Fruit fly (Drosophila melanogaster) whole organism, embryonic: ENCODE measurements around the gene Cpr76Bc.
A peak's percentile ranks its signal among the peaks of the same experiment; 100 is the strongest.

Source experiments
- BEAF-32 ChIP-seq: fragments of 200-800 bp; sonication (Bioruptor generic); optimal IDR thresholded peaks from 3 replicates; lab custom pipeline; 2017; ENCODE audit warnings: missing biosample characterization, missing genetic modification characterization, mild to moderate bottlenecking, moderate library complexity, missing genetic modification reagents
- CG10274 ChIP-seq: fragments of 200-800 bp; sonication (Bioruptor generic); optimal IDR thresholded peaks from 3 replicates; lab custom pipeline; 2017; ENCODE audit warnings: missing biosample characterization, mild to moderate bottlenecking, missing genetic modification characterization
- CG10366 ChIP-seq: fragments of 200-800 bp; sonication (Bioruptor generic); IDR thresholded peaks from 2 replicates; pipeline ENCODE4 v1.3.6; 2022; ENCODE audit warnings: missing biosample characterization, missing genetic modification characterization
- CG10959 ChIP-seq: fragments of 200-800 bp; sonication (Bioruptor generic); IDR thresholded peaks from 2 replicates; pipeline ENCODE4 v1.3.6; 2022; ENCODE audit warnings: missing biosample characterization, missing genetic modification characterization
- CG11504 ChIP-seq: fragments of 200-800 bp; sonication (Bioruptor generic); optimal IDR thresholded peaks from 3 replicates; lab custom pipeline; 2019; ENCODE audit warnings: missing biosample characterization, mild to moderate bottlenecking, missing genetic modification characterization, moderate library complexity
- CG12659 ChIP-seq: fragments of 200-800 bp; sonication (Bioruptor generic); optimal IDR thresholded peaks from 3 replicates; lab custom pipeline; 2017; ENCODE audit warnings: mild to moderate bottlenecking, missing biosample characterization, missing genetic modification reagents, missing genetic modification characterization
- CG12769 ChIP-seq: fragments of 200-800 bp; sonication (Bioruptor generic); optimal IDR thresholded peaks from 2 replicates; lab custom pipeline; 2019; ENCODE audit warnings: missing biosample characterization, mild to moderate bottlenecking, missing genetic modification characterization, moderate library complexity
- CG14860 ChIP-seq: fragments of 200-800 bp; sonication (Bioruptor generic); IDR thresholded peaks from 3 replicates; pipeline ENCODE4 v1.3.6; 2022; ENCODE audit warnings: missing biosample characterization, missing genetic modification characterization; ENCODE audit not compliant: partially characterized antibody
- CG1603 ChIP-seq: fragments of 200-800 bp; sonication (Bioruptor generic); optimal IDR thresholded peaks from 2 replicates; lab custom pipeline; 2019; ENCODE audit warnings: missing biosample characterization, mild to moderate bottlenecking, missing genetic modification characterization, moderate library complexity
- CG17802 ChIP-seq: fragments of 200-800 bp; sonication (Bioruptor generic); optimal IDR thresholded peaks from 2 replicates; lab custom pipeline; 2018; ENCODE audit warnings: missing biosample characterization, mild to moderate bottlenecking, missing genetic modification characterization, moderate library complexity
- CG18599 ChIP-seq: fragments of 200-800 bp; sonication (Bioruptor generic); optimal IDR thresholded peaks from 3 replicates; lab custom pipeline; 2017; ENCODE audit warnings: missing biosample characterization, missing genetic modification characterization, mild to moderate bottlenecking, moderate library complexity, missing genetic modification reagents
- CG2120 ChIP-seq: fragments of 200-800 bp; sonication (Bioruptor generic); optimal IDR thresholded peaks from 3 replicates; lab custom pipeline; 2016; ENCODE audit warnings: missing biosample characterization, missing genetic modification characterization
- CG3281 ChIP-seq: fragments of 200-800 bp; sonication (Bioruptor generic); optimal IDR thresholded peaks from 3 replicates; lab custom pipeline; 2017; ENCODE audit warnings: missing biosample characterization, mild to moderate bottlenecking, missing genetic modification characterization
- CG3838 ChIP-seq: fragments of 200-800 bp; sonication (Bioruptor generic); optimal IDR thresholded peaks from 3 replicates; lab custom pipeline; 2016; ENCODE audit warnings: missing biosample characterization, missing genetic modification characterization
- CG3995 ChIP-seq: fragments of 200-800 bp; sonication (Bioruptor generic); optimal IDR thresholded peaks from 3 replicates; lab custom pipeline; 2016; ENCODE audit warnings: missing biosample characterization, missing genetic modification characterization
- CG4360 ChIP-seq: fragments of 200-800 bp; sonication (Bioruptor generic); IDR thresholded peaks from 2 replicates; pipeline ENCODE4 v1.3.6; 2022; ENCODE audit warnings: missing biosample characterization, missing genetic modification characterization
- CG4617 ChIP-seq: fragments of 200-800 bp; sonication (Bioruptor generic); optimal IDR thresholded peaks from 3 replicates; lab custom pipeline; 2016; ENCODE audit warnings: missing biosample characterization, missing genetic modification characterization, borderline replicate concordance
- CG7357 ChIP-seq: fragments of 200-800 bp; sonication (Bioruptor generic); IDR thresholded peaks from 3 replicates; pipeline ENCODE4 v1.3.6; 2022; ENCODE audit warnings: missing biosample characterization, missing genetic modification characterization
- CG7786 ChIP-seq: fragments of 200-800 bp; sonication (Bioruptor generic); optimal IDR thresholded peaks from 2 replicates; lab custom pipeline; 2016; ENCODE audit warnings: missing biosample characterization, missing genetic modification characterization
- CG8388 ChIP-seq: fragments of 200-800 bp; sonication (Bioruptor generic); optimal IDR thresholded peaks from 2 replicates; lab custom pipeline; 2019; ENCODE audit warnings: missing biosample characterization, mild to moderate bottlenecking, missing genetic modification characterization, moderate library complexity
- CoRest ChIP-seq: fragments of 200-800 bp; sonication (Bioruptor generic); optimal IDR thresholded peaks from 3 replicates; lab custom pipeline; 2018; ENCODE audit warnings: missing biosample characterization, mild to moderate bottlenecking, missing genetic modification characterization, moderate library complexity
- Dfd ChIP-seq, 2 experiments: fragments of >200 bp; optimal IDR thresholded peaks; 2 replicates each; lab custom pipeline; 2017; ENCODE audit warnings: missing biosample characterization in 2 of 2, missing genetic modification characterization in 2 of 2
- Doc2 ChIP-seq: fragments of 200-800 bp; sonication (Bioruptor generic); IDR thresholded peaks from 2 replicates; pipeline ENCODE4 v1.3.6; 2022; ENCODE audit warnings: missing biosample characterization, missing genetic modification characterization
- Doc3 ChIP-seq: fragments of 200-800 bp; sonication (Bioruptor generic); IDR thresholded peaks from 3 replicates; pipeline ENCODE4 v1.3.6; 2022; ENCODE audit warnings: missing biosample characterization, missing genetic modification characterization; ENCODE audit not compliant: partially characterized antibody
- HLH4C ChIP-seq: fragments of 200-800 bp; sonication (Bioruptor generic); IDR thresholded peaks from 3 replicates; pipeline ENCODE4 v1.3.6; 2022; ENCODE audit warnings: missing biosample characterization, missing genetic modification characterization; ENCODE audit not compliant: partially characterized antibody
- MBD-R2 ChIP-seq: fragments of 200-800 bp; sonication (Bioruptor generic); IDR thresholded peaks from 2 replicates; pipeline ENCODE4 v1.3.6; 2022; ENCODE audit warnings: missing biosample characterization, missing genetic modification characterization
- Sox100B ChIP-seq: fragments of 200-800 bp; sonication (Bioruptor generic); optimal IDR thresholded peaks from 3 replicates; lab custom pipeline; 2018; ENCODE audit warnings: missing biosample characterization, mild to moderate bottlenecking, missing genetic modification characterization
- Spps ChIP-seq: fragments of 200-800 bp; sonication (Bioruptor generic); optimal IDR thresholded peaks from 2 replicates; lab custom pipeline; 2018; ENCODE audit warnings: missing biosample characterization, mild to moderate bottlenecking, missing genetic modification characterization
- Stat92E ChIP-seq, 3 experiments: fragments of >200 bp in 2 of 3; fragments of 200-800 bp in 1 of 3; sonication (Bioruptor generic) in 1 of 3; optimal IDR thresholded peaks; 2 replicates each; lab custom pipeline; 2017 to 2019; ENCODE audit warnings: missing biosample characterization in 3 of 3, missing genetic modification characterization in 3 of 3, mild to moderate bottlenecking in 1 of 3, moderate library complexity in 1 of 3
- Vsx1 ChIP-seq: fragments of 200-800 bp; sonication (Bioruptor generic); optimal IDR thresholded peaks from 2 replicates; lab custom pipeline; 2017; ENCODE audit warnings: missing biosample characterization, mild to moderate bottlenecking, missing genetic modification characterization, missing genetic modification reagents
- Xbp1 ChIP-seq: fragments of 200-800 bp; sonication (Bioruptor generic); optimal IDR thresholded peaks from 3 replicates; lab custom pipeline; 2016; ENCODE audit warnings: missing biosample characterization, mild to moderate bottlenecking, missing genetic modification characterization
- chinmo ChIP-seq: fragments of 200-800 bp; sonication (Bioruptor generic); IDR thresholded peaks from 4 replicates; pipeline ENCODE4 v1.3.6; 2022; ENCODE audit warnings: missing biosample characterization, missing genetic modification characterization; ENCODE audit not compliant: partially characterized antibody
- dm ChIP-seq: fragments of 200-800 bp; sonication (Bioruptor generic); optimal IDR thresholded peaks from 3 replicates; lab custom pipeline; 2016; ENCODE audit warnings: missing biosample characterization, missing genetic modification characterization
- esg ChIP-seq: fragments of 200-800 bp; sonication (Bioruptor generic); conservative IDR thresholded peaks from 2 replicates; pipeline ENCODE4 v1.3.6; 2022; ENCODE audit warnings: missing biosample characterization, missing genetic modification characterization
- hkb ChIP-seq, 2 experiments: fragments of 200-800 bp in 1 of 2; fragments of >200 bp in 1 of 2; sonication (Bioruptor generic) in 1 of 2; IDR thresholded peaks in 1 of 2; optimal IDR thresholded peaks in 1 of 2; 2 replicates each; pipeline versions ENCODE4 v1.3.6 to Lab custom; 2017 to 2022; ENCODE audit warnings: missing biosample characterization in 1 of 2, missing genetic modification characterization in 1 of 2
- jigr1 ChIP-seq: fragments of 200-800 bp; sonication (Bioruptor generic); IDR thresholded peaks from 3 replicates; pipeline ENCODE4 v1.3.6; 2022; ENCODE audit warnings: missing biosample characterization, missing genetic modification characterization
- jumu ChIP-seq: fragments of 200-800 bp; sonication (Bioruptor generic); optimal IDR thresholded peaks from 3 replicates; lab custom pipeline; 2016; ENCODE audit warnings: missing biosample characterization, missing genetic modification characterization
- lilli ChIP-seq: fragments of 200-800 bp; sonication (Bioruptor generic); optimal IDR thresholded peaks from 3 replicates; lab custom pipeline; 2016; ENCODE audit warnings: missing biosample characterization, missing genetic modification characterization
- lov ChIP-seq, 2 experiments: fragments of 200-800 bp in 1 of 2; fragments of >200 bp in 1 of 2; sonication (Bioruptor generic) in 1 of 2; IDR thresholded peaks in 1 of 2; optimal IDR thresholded peaks in 1 of 2; 2 replicates in 1 of 2; 3 replicates in 1 of 2; pipeline versions ENCODE4 v1.3.6 to Lab custom; 2017 to 2022; ENCODE audit warnings: missing biosample characterization in 1 of 2, missing genetic modification characterization in 1 of 2
- mirr ChIP-seq: fragments of 200-800 bp; sonication (Bioruptor generic); optimal IDR thresholded peaks from 3 replicates; lab custom pipeline; 2018; ENCODE audit warnings: missing biosample characterization, mild to moderate bottlenecking, missing genetic modification characterization
- nerfin-1 ChIP-seq: fragments of 200-800 bp; sonication (Bioruptor generic); optimal IDR thresholded peaks from 3 replicates; lab custom pipeline; 2019; ENCODE audit warnings: missing biosample characterization, mild to moderate bottlenecking, missing genetic modification characterization, moderate library complexity
- nmo ChIP-seq: fragments of 200-800 bp; sonication (Bioruptor generic); optimal IDR thresholded peaks from 2 replicates; lab custom pipeline; 2018; ENCODE audit warnings: missing biosample characterization, mild to moderate bottlenecking, missing genetic modification characterization, moderate library complexity
- pho ChIP-seq: fragments of 200-800 bp; sonication (Bioruptor generic); optimal IDR thresholded peaks from 2 replicates; lab custom pipeline; 2016; ENCODE audit warnings: missing biosample characterization, missing genetic modification characterization
- pnt ChIP-seq: fragments of 200-800 bp; sonication (Bioruptor generic); optimal IDR thresholded peaks from 3 replicates; lab custom pipeline; 2016; ENCODE audit warnings: missing biosample characterization, missing genetic modification characterization
- ro ChIP-seq: fragments of 200-800 bp; sonication (Bioruptor generic); IDR thresholded peaks from 2 replicates; pipeline ENCODE4 v1.3.6; 2022; ENCODE audit warnings: missing biosample characterization, missing genetic modification characterization
- tgo ChIP-seq: fragments of 200-800 bp; sonication (Bioruptor generic); IDR thresholded peaks from 3 replicates; pipeline ENCODE4 v1.3.6; 2022; ENCODE audit warnings: missing biosample characterization, missing genetic modification characterization
- unc-4 ChIP-seq: fragments of 200-800 bp; sonication (Bioruptor generic); IDR thresholded peaks from 2 replicates; pipeline ENCODE4 v1.3.6; 2022; ENCODE audit warnings: missing biosample characterization, missing genetic modification characterization; ENCODE audit not compliant: partially characterized antibody
- wdn ChIP-seq: fragments of 200-800 bp; sonication (Bioruptor generic); IDR thresholded peaks from 2 replicates; pipeline ENCODE4 v1.3.6; 2022; ENCODE audit warnings: missing biosample characterization, missing genetic modification characterization

The Cpr76Bc gene

dm6 chr3L:19495991-19496588 lies 24.7 kb upstream of the Cpr76Bc start (continued):
- TF ChIP-seq nerfin-1 (tag; lab: Kevin White, UChicago) (no peak), lov (optimal IDR thresholded peaks at IDR 0.05; lab: Kevin White, UChicago) (no peak), lov (GFP tag; IDR thresholded peaks at IDR 0.05; lab: Robert Waterston, UW) (no peak), unc-4 (GFP tag; lab: Robert Waterston, UW) (no peak), hkb (optimal IDR thresholded peaks at IDR 0.05; lab: Kevin White, UChicago) (no peak), hkb (GFP tag; IDR thresholded peaks at IDR 0.05; lab: Robert Waterston, UW) (no peak), nmo (GFP tag; lab: Kevin White, UChicago) (no peak), CG11504 (tag; lab: Kevin White, UChicago) (peak; percentile 13), lilli (GFP tag; lab: Kevin White, UChicago) (no peak), Sox100B (GFP tag; lab: Kevin White, UChicago) (no peak), esg (no peak), MBD-R2 (GFP tag; lab: Robert Waterston, UW) (no peak), CG8388 (GFP tag; lab: Kevin White, UChicago) (no peak), CG7786 (no peak), CG3838 (GFP tag; lab: Kevin White, UChicago) (no peak), Xbp1 (GFP tag; lab: Kevin White, UChicago) (no peak), pho (GFP tag; lab: Kevin White, UChicago) (no peak), Dfd (GFP tag; optimal IDR thresholded peaks at IDR 0.05; lab: Kevin White, UChicago) (no peak), CG12659 (GFP tag; lab: Kevin White, UChicago) (peak; percentile 2), CG7357 (no peak), Doc2 (no peak), dm (GFP tag; lab: Kevin White, UChicago) (no peak), Stat92E (GFP tag; optimal IDR thresholded peaks at IDR 0.05; lab: Kevin White, UChicago) (no peak), CG10366 (GFP tag; lab: Robert Waterston, UW) (no peak), mirr (GFP tag; lab: Kevin White, UChicago) (peak; percentile 24), CG18599 (GFP tag; lab: Kevin White, UChicago) (peak; percentile 10), jumu (no peak), CG14860 (no peak), CG10274 (GFP tag; lab: Kevin White, UChicago) (no peak), CG3995 (no peak), wdn (GFP tag; lab: Robert Waterston, UW) (no peak), HLH4C (GFP tag; lab: Robert Waterston, UW) (no peak), BEAF-32 (GFP tag; lab: Kevin White, UChicago) (no peak), jigr1 (GFP tag; lab: Robert Waterston, UW) (no peak), Spps (tag; lab: Kevin White, UChicago) (no peak), CG4360 (no peak), CG3281 (GFP tag; lab: Kevin White, UChicago) (peak; percentile 14), CG17802 (tag; lab: Kevin White, UChicago) (no peak), Vsx1 (no peak), CG2120 (GFP tag; lab: Kevin White, UChicago) (no peak), CG4617 (no peak), ro (GFP tag; lab: Robert Waterston, UW) (no peak), CG12769 (tag; lab: Kevin White, UChicago) (no peak), tgo (GFP tag; lab: Robert Waterston, UW) (no peak), chinmo (GFP tag; lab: Robert Waterston, UW) (0 out of 4 replicates have a peak, but pooled peaks have one; percentile 23), Doc3 (GFP tag; lab: Robert Waterston, UW) (no peak), pnt (no peak), CG1603 (tag; lab: Kevin White, UChicago) (no peak), CoRest (tag; lab: Kevin White, UChicago) (peak; percentile 8), CG10959 (GFP tag; lab: Robert Waterston, UW) (no peak)
